Fruit fly (Drosophila melanogaster) S2 (cell line): ENCODE data around the gene CG13055.

Source experiments
- CG8478 ChIP-seq: fragments of >200 bp; optimal IDR thresholded peaks from 2 replicates; lab custom pipeline; 2018
- CTCF ChIP-seq, 2 experiments: fragments of >200 bp; optimal IDR thresholded peaks; 2 replicates each; lab custom pipeline; 2018

dm6 chr3L:16268106-16268733, 16.1 kb upstream of the CG13055 start, which contains the start of gene CG4950:
- TF ChIP-seq CG8478 (lab: Kevin White, UChicago) (no peak), CTCF (optimal IDR thresholded peaks at IDR 0.05; lab: Kevin White, UChicago) (no peak)
